Worm (Caenorhabditis elegans) whole organism, young adult: Measurements from ENCODE around the gene F56D6.12.

Experiments
- F33H1.4 ChIP-seq: fragments of 200-800 bp; sonication (Bioruptor generic); IDR thresholded peaks from 2 replicates; pipeline ENCODE4 v1.3.6; 2022; ENCODE audit warnings: missing genetic modification reagents, missing genetic modification characterization, missing compliant biosample characterization
- F55B11.4 ChIP-seq: sonication (generic microtip); optimal IDR thresholded peaks from 2 replicates; lab custom pipeline; 2016; ENCODE audit warnings: missing compliant biosample characterization, missing genetic modification characterization, borderline replicate concordance; ENCODE audit not compliant: insufficient read depth
- F57C9.4 ChIP-seq: sonication (generic microtip); optimal IDR thresholded peaks from 2 replicates; lab custom pipeline; 2017; ENCODE audit warnings: mild to moderate bottlenecking, missing genetic modification characterization, missing compliant biosample characterization
- K11D2.4 ChIP-seq: fragments of 200-800 bp; sonication (Bioruptor generic); IDR thresholded peaks from 2 replicates; pipeline ENCODE4 v1.3.6; 2022; ENCODE audit warnings: missing genetic modification reagents, missing genetic modification characterization, missing compliant biosample characterization
- Y53F4B.3 ChIP-seq: fragments of 200-800 bp; sonication (Bioruptor generic); IDR thresholded peaks from 2 replicates; pipeline ENCODE4 v1.3.6; 2022; ENCODE audit warnings: missing genetic modification reagents, missing genetic modification characterization, missing compliant biosample characterization
- Y56A3A.18 ChIP-seq: fragments of 200-800 bp; sonication (Bioruptor generic); IDR thresholded peaks from 2 replicates; pipeline ENCODE4 v1.3.6; 2022; ENCODE audit warnings: missing genetic modification reagents, missing genetic modification characterization, missing compliant biosample characterization
- Y67H2A.10 ChIP-seq: fragments of 200-800 bp; sonication (Bioruptor generic); conservative IDR thresholded peaks from 2 replicates; pipeline ENCODE4 v1.3.6; 2022; ENCODE audit warnings: missing genetic modification reagents, missing genetic modification characterization, missing compliant biosample characterization
- Y95B8A.8 ChIP-seq: fragments of 200-800 bp; sonication (Bioruptor generic); IDR thresholded peaks from 2 replicates; pipeline ENCODE4 v1.3.6; 2022; ENCODE audit warnings: missing genetic modification reagents, missing genetic modification characterization, missing compliant biosample characterization
- aptf-3 ChIP-seq: fragments of 200-800 bp; sonication (Bioruptor generic); IDR thresholded peaks from 2 replicates; pipeline ENCODE4 v1.3.6; 2022; ENCODE audit warnings: missing genetic modification characterization, missing compliant biosample characterization
- attf-3 ChIP-seq: fragments of 200-800 bp; sonication (Bioruptor generic); conservative IDR thresholded peaks from 2 replicates; pipeline ENCODE4 v1.3.6; 2022; ENCODE audit warnings: missing genetic modification reagents, missing genetic modification characterization, missing compliant biosample characterization
- ccch-3 ChIP-seq: fragments of 200-800 bp; sonication (Bioruptor generic); optimal IDR thresholded peaks from 2 replicates; lab custom pipeline; 2018; ENCODE audit warnings: mild to moderate bottlenecking, missing genetic modification characterization, missing compliant biosample characterization
- ceh-40 ChIP-seq: fragments of 200-800 bp; sonication (Bioruptor generic); IDR thresholded peaks from 2 replicates; pipeline ENCODE4 v1.3.6; 2022; ENCODE audit warnings: missing genetic modification characterization, missing compliant biosample characterization
- ceh-79 ChIP-seq: sonication (generic microtip); optimal IDR thresholded peaks from 2 replicates; lab custom pipeline; 2017; ENCODE audit warnings: mild to moderate bottlenecking, missing genetic modification characterization, missing compliant biosample characterization
- ceh-91 ChIP-seq: fragments of 200-800 bp; sonication (Bioruptor generic); IDR thresholded peaks from 2 replicates; pipeline ENCODE4 v1.3.6; 2022; ENCODE audit warnings: missing genetic modification reagents, missing genetic modification characterization, missing compliant biosample characterization
- chd-7 ChIP-seq: sonication (generic microtip); optimal IDR thresholded peaks from 2 replicates; lab custom pipeline; 2016; ENCODE audit warnings: mild to moderate bottlenecking, missing genetic modification characterization, moderate library complexity, missing compliant biosample characterization
- dox-1 ChIP-seq: fragments of 200-800 bp; sonication (Bioruptor generic); IDR thresholded peaks from 2 replicates; pipeline ENCODE4 v1.3.6; 2022; ENCODE audit warnings: missing genetic modification reagents, missing genetic modification characterization, missing compliant biosample characterization
- dpff-1 ChIP-seq: sonication (generic microtip); optimal IDR thresholded peaks from 2 replicates; lab custom pipeline; 2017; ENCODE audit warnings: mild to moderate bottlenecking, missing genetic modification characterization, missing compliant biosample characterization
- him-1 ChIP-seq: sonication (generic microtip); optimal IDR thresholded peaks from 2 replicates; lab custom pipeline; 2016; ENCODE audit warnings: missing genotype, missing genetic modification reagents, missing genetic modification characterization, missing compliant biosample characterization
- hrde-1 ChIP-seq: sonication (generic microtip); optimal IDR thresholded peaks from 2 replicates; lab custom pipeline; 2016; ENCODE audit warnings: missing genetic modification characterization, mild to moderate bottlenecking, missing compliant biosample characterization, moderate library complexity, missing genotype, missing genetic modification reagents, borderline replicate concordance
- let-526 ChIP-seq: fragments of 200-800 bp; sonication (Bioruptor generic); IDR thresholded peaks from 2 replicates; pipeline ENCODE4 v1.3.6; 2022; ENCODE audit warnings: missing genetic modification reagents, missing genetic modification characterization, missing compliant biosample characterization
- let-607 ChIP-seq, 2 experiments: fragments of 200-800 bp in 1 of 2; sonication (Bioruptor generic) in 1 of 2; sonication (generic microtip) in 1 of 2; optimal IDR thresholded peaks; 2 replicates each; lab custom pipeline; 2016 to 2018; ENCODE audit warnings: mild to moderate bottlenecking in 2 of 2, missing compliant biosample characterization in 2 of 2, missing genetic modification characterization in 2 of 2, moderate library complexity in 2 of 2, missing genotype in 1 of 2
- lsy-27 ChIP-seq: sonication (generic microtip); optimal IDR thresholded peaks from 2 replicates; lab custom pipeline; 2017; ENCODE audit warnings: missing genetic modification characterization, mild to moderate bottlenecking, missing compliant biosample characterization, antibody characterized with exemption, missing genotype, borderline replicate concordance; ENCODE audit not compliant: insufficient read depth
- madf-10 ChIP-seq: sonication (generic microtip); optimal IDR thresholded peaks from 2 replicates; lab custom pipeline; 2016; ENCODE audit warnings: mild to moderate bottlenecking, missing genetic modification characterization, missing compliant biosample characterization
- mel-28 ChIP-seq: sonication (generic microtip); optimal IDR thresholded peaks from 2 replicates; lab custom pipeline; 2016; ENCODE audit warnings: borderline replicate concordance, mild to moderate bottlenecking, missing genetic modification characterization, missing compliant biosample characterization
- mxl-1 ChIP-seq: sonication (generic microtip); optimal IDR thresholded peaks from 2 replicates; lab custom pipeline; 2016; ENCODE audit warnings: missing genetic modification characterization, missing compliant biosample characterization
- pha-4 ChIP-seq: fragments of 150-350 bp; sonication (generic microtip); optimal IDR thresholded peaks from 2 replicates; lab custom pipeline; 2014; ENCODE audit warnings: missing biosample characterization, missing genetic modification reagents, missing genetic modification characterization
- rpc-1 ChIP-seq, 2 experiments: fragments of 150-350 bp in 1 of 2; sonication (generic microtip) in 1 of 2; optimal IDR thresholded peaks; 2 replicates each; lab custom pipeline; 2014 to 2018; ENCODE audit warnings: missing biosample characterization in 1 of 2, missing genetic modification characterization in 1 of 2, missing genetic modification reagents in 1 of 2, missing genotype in 1 of 2
- sea-2 ChIP-seq: fragments of 200-800 bp; sonication (Bioruptor generic); IDR thresholded peaks from 2 replicates; pipeline ENCODE4 v1.3.6; 2022; ENCODE audit warnings: missing genetic modification characterization, missing compliant biosample characterization
- snpc-1.3 ChIP-seq: sonication (generic microtip); optimal IDR thresholded peaks from 2 replicates; lab custom pipeline; 2017; ENCODE audit warnings: missing genetic modification characterization, mild to moderate bottlenecking, missing compliant biosample characterization, antibody characterized with exemption, moderate library complexity, missing genotype, missing genetic modification reagents; ENCODE audit not compliant: insufficient read depth
- tbp1 ChIP-seq: fragments of 200-800 bp; sonication (Bioruptor generic); optimal IDR thresholded peaks from 2 replicates; lab custom pipeline; 2018; ENCODE audit warnings: mild to moderate bottlenecking, missing genetic modification characterization, missing compliant biosample characterization
- tbx-9 ChIP-seq: sonication (generic microtip); optimal IDR thresholded peaks from 2 replicates; lab custom pipeline; 2016; ENCODE audit warnings: borderline replicate concordance, missing genetic modification characterization, inconsistent platforms, missing compliant biosample characterization
- tlf-1 ChIP-seq: fragments of 200-800 bp; sonication (Bioruptor generic); optimal IDR thresholded peaks from 2 replicates; lab custom pipeline; 2018; ENCODE audit warnings: mild to moderate bottlenecking, missing genetic modification characterization, missing compliant biosample characterization
- unc-130 ChIP-seq: sonication (generic microtip); optimal IDR thresholded peaks from 2 replicates; lab custom pipeline; 2016; ENCODE audit warnings: missing genetic modification reagents, missing genetic modification characterization, missing compliant biosample characterization
- zim-3 ChIP-seq: sonication (generic microtip); optimal IDR thresholded peaks from 2 replicates; lab custom pipeline; 2017; ENCODE audit warnings: mild to moderate bottlenecking, missing genetic modification characterization, moderate library complexity, missing compliant biosample characterization
- ztf-18 ChIP-seq: sonication (generic microtip); optimal IDR thresholded peaks from 2 replicates; lab custom pipeline; 2016; ENCODE audit warnings: missing genotype, mild to moderate bottlenecking, missing genetic modification characterization, missing compliant biosample characterization
- ztf-22 ChIP-seq: fragments of 200-800 bp; sonication (Bioruptor generic); optimal IDR thresholded peaks from 2 replicates; lab custom pipeline; 2018; ENCODE audit warnings: mild to moderate bottlenecking, missing genetic modification characterization, moderate library complexity, missing compliant biosample characterization
- ztf-6 ChIP-seq: fragments of 200-800 bp; sonication (Bioruptor generic); IDR thresholded peaks from 2 replicates; pipeline ENCODE4 v1.3.6; 2022; ENCODE audit warnings: missing genetic modification reagents, missing genetic modification characterization, missing compliant biosample characterization

F56D6.12 gene

DNA sequence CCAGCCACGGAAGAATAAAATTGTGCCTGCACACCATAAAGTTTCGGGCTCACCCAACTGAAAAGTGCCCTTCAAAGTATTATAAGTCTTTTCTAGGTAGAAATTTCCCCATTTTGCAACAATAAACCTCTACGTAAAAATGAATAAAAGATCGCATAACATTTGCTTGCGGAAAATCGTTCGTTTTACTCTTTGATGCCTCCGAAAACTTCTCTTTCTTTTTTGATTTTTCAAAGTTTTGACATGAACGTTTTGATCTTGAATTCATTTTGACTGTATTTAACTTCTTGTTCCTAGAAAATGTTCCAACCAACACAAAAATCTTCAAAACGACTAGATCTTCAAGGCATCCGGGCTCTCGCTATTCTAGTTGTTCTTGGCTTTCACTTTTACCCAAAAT is 19.0 kb upstream of the F56D6.12 start, which contains the start of gene oac-21:
oac-21 (plus strand) TSS at position 301 of the 400 bp plus-strand sequence.
- no peak for TF ChIP-seq snpc-1.3 (tag; lab: Kevin White, UChicago)
- TF ChIP-seq sea-2 (GFP tag; lab: Robert Waterston, UW) = no peak
- TF ChIP-seq mxl-1 (tag; lab: Kevin White, UChicago) = no peak
- TF ChIP-seq him-1 (tag; lab: Kevin White, UChicago) = no peak
- TF ChIP-seq hrde-1 (tag; lab: Kevin White, UChicago) = no peak
- TF ChIP-seq tbp1 (GFP tag; lab: Kevin White, UChicago) = no peak
- TF ChIP-seq zim-3 (tag; lab: Kevin White, UChicago) = no peak
- TF ChIP-seq ceh-91 = no peak
- TF ChIP-seq K11D2.4 (GFP tag; lab: Robert Waterston, UW) = no peak
- no peak for TF ChIP-seq chd-7
- TF ChIP-seq dpff-1 (tag; lab: Kevin White, UChicago) = no peak
- TF ChIP-seq Y67H2A.10 (GFP tag; lab: Robert Waterston, UW) = no peak
- no peak for TF ChIP-seq let-607 (tag; optimal IDR thresholded peaks at IDR 0.05; lab: Kevin White, UChicago)
- no peak for TF ChIP-seq F57C9.4 (tag; lab: Kevin White, UChicago)
- TF ChIP-seq madf-10 (tag; lab: Kevin White, UChicago) = no peak
- no peak for TF ChIP-seq ztf-22 (GFP tag; lab: Kevin White, UChicago)
- TF ChIP-seq pha-4 (tag; lab: Kevin White, UChicago) = no peak

DNA sequence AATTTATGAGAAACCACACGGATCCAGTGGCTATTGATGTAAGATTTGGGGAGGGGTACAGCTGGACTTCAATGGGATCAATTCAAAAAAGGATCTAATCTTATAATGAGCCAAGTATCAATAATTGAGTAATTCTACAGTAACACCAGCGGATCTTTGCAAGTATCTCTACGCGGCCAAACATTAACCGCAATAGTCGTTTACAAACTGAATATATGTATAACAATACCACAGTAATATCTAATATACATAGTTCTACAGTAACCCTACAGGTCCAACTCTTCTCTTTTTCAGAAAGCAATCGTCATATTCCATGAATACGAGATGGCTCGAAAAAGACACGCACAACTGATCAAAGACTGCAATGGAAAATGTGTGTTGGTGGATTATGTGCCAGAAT is 15.9 kb upstream of the F56D6.12 start, which contains the start of gene F56D6.9:
F56D6.9 (plus strand) TSS at position 301 of the 400 bp plus-strand sequence.
- TF ChIP-seq ceh-40 (GFP tag; lab: Robert Waterston, UW) (no peak), tbx-9 (tag; lab: Kevin White, UChicago) (no peak), him-1 (tag; lab: Kevin White, UChicago) (no peak), rpc-1 (optimal IDR thresholded peaks at IDR 0.05; lab: Kevin White, UChicago) (no peak), rpc-1 (tag; optimal IDR thresholded peaks at IDR 0.05; lab: Kevin White, UChicago) (no peak), attf-3 (GFP tag; lab: Robert Waterston, UW) (no peak), F55B11.4 (tag; lab: Kevin White, UChicago) (no peak), lsy-27 (tag; lab: Kevin White, UChicago) (no peak), ccch-3 (GFP tag; lab: Kevin White, UChicago) (no peak)

DNA sequence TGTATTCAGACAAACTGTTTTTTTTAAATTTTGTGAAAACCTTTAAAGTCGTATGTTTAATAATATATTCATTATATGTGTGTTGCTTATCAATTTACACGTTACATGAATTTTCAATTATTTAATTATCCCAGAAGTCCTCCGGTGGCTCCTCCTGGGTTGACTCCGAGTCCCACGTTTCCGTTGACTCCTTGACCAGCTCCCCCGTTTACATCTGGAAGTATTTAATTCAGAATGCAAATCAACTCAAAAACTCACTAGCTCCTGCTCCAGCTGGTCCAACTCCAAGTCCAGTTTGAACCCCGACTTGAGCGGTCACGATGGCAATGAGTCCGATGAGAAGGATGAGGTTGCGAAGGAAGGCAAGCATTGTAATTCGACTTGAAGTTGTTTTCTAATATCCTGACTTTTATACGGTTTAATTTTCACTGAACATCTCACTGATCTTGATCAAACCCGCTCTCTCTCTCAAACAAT is 13.9 kb upstream of the F56D6.12 start, which contains the start of gene F56D6.8:
F56D6.8 (minus strand) TSS at position 427 of the 477 bp plus-strand sequence.
- TF ChIP-seq ztf-18 (tag; lab: Kevin White, UChicago) (no peak), aptf-3 (GFP tag; lab: Robert Waterston, UW) (no peak), Y56A3A.18 (GFP tag; lab: Robert Waterston, UW) (no peak), unc-130 (GFP tag; lab: Kevin White, UChicago) (no peak), dox-1 (GFP tag; lab: Robert Waterston, UW) (no peak), F33H1.4 (GFP tag; lab: Robert Waterston, UW) (no peak), Y53F4B.3 (GFP tag; lab: Robert Waterston, UW) (no peak), ztf-6 (GFP tag; lab: Robert Waterston, UW) (no peak), F55B11.4 (tag; lab: Kevin White, UChicago) (no peak), tlf-1 (GFP tag; lab: Kevin White, UChicago) (no peak), ceh-79 (tag; lab: Kevin White, UChicago) (no peak), let-526 (GFP tag; lab: Robert Waterston, UW) (no peak), mel-28 (tag; lab: Kevin White, UChicago) (no peak), Y95B8A.8 (GFP tag; lab: Robert Waterston, UW) (no peak)
